Worm (Caenorhabditis elegans) whole organism, mixed stage, embryonic: ENCODE data around the gene F43C11.10.

Experiments used
- M03D4.4 ChIP-seq: sonication (generic microtip); optimal IDR thresholded peaks from 2 replicates; lab custom pipeline; 2017; ENCODE audit warnings: mild to moderate bottlenecking, missing genetic modification characterization, missing compliant biosample characterization
- bed-3 ChIP-seq: fragments of 200-800 bp; sonication (Bioruptor generic); optimal IDR thresholded peaks from 3 replicates; lab custom pipeline; 2018; ENCODE audit warnings: mild to moderate bottlenecking, missing genetic modification characterization, moderate library complexity, missing compliant biosample characterization
- blmp-1 ChIP-seq: fragments of 150-350 bp; optimal IDR thresholded peaks from 2 replicates; lab custom pipeline; 2014; ENCODE audit warnings: missing biosample characterization, missing genetic modification characterization
- ceh-39 ChIP-seq: fragments of 150-350 bp; optimal IDR thresholded peaks from 2 replicates; lab custom pipeline; 2014; ENCODE audit warnings: missing biosample characterization, missing genetic modification characterization
- ceh-43 ChIP-seq: fragments of 200-800 bp; sonication (Bioruptor generic); optimal IDR thresholded peaks from 2 replicates; lab custom pipeline; 2018; ENCODE audit warnings: mild to moderate bottlenecking, missing genetic modification characterization, moderate library complexity, missing compliant biosample characterization
- ceh-83 ChIP-seq: fragments of 200-800 bp; sonication (Bioruptor generic); optimal IDR thresholded peaks from 2 replicates; lab custom pipeline; 2018; ENCODE audit warnings: mild to moderate bottlenecking, missing genetic modification characterization, missing compliant biosample characterization
- ces-1 ChIP-seq: fragments of 150-350 bp; optimal IDR thresholded peaks from 2 replicates; lab custom pipeline; 2014; ENCODE audit warnings: missing biosample characterization, missing genetic modification reagents, missing genetic modification characterization
- cnd-1 ChIP-seq: fragments of 200-800 bp; sonication (Bioruptor generic); optimal IDR thresholded peaks from 2 replicates; lab custom pipeline; 2018; ENCODE audit warnings: mild to moderate bottlenecking, missing genetic modification characterization, missing compliant biosample characterization
- drap-1 ChIP-seq: fragments of 200-800 bp; sonication (Bioruptor generic); optimal IDR thresholded peaks from 3 replicates; lab custom pipeline; 2018; ENCODE audit warnings: mild to moderate bottlenecking, missing genetic modification characterization, missing compliant biosample characterization
- elt-3 ChIP-seq: fragments of 150-350 bp; optimal IDR thresholded peaks from 2 replicates; lab custom pipeline; 2014; ENCODE audit warnings: missing biosample characterization, missing genetic modification characterization
- flh-1 ChIP-seq: fragments of 200-800 bp; sonication (Bioruptor generic); optimal IDR thresholded peaks from 2 replicates; lab custom pipeline; 2018; ENCODE audit warnings: mild to moderate bottlenecking, missing genetic modification characterization, moderate library complexity, missing compliant biosample characterization
- hlh-1 ChIP-seq: fragments of 150-350 bp; optimal IDR thresholded peaks from 2 replicates; lab custom pipeline; 2014; ENCODE audit warnings: missing biosample characterization, missing genetic modification reagents, missing genetic modification characterization
- lin-13 ChIP-seq: fragments of 150-350 bp; optimal IDR thresholded peaks from 2 replicates; lab custom pipeline; 2014; ENCODE audit warnings: missing biosample characterization, missing genetic modification characterization
- lsy-2 ChIP-seq: fragments of 150-350 bp; optimal IDR thresholded peaks from 2 replicates; lab custom pipeline; 2014; ENCODE audit warnings: missing biosample characterization, missing genetic modification characterization
- mab-5 ChIP-seq: fragments of 150-350 bp; optimal IDR thresholded peaks from 2 replicates; lab custom pipeline; 2014; ENCODE audit warnings: missing biosample characterization, missing genetic modification characterization
- mep-1 ChIP-seq: fragments of 150-350 bp; optimal IDR thresholded peaks from 2 replicates; lab custom pipeline; 2017; ENCODE audit warnings: missing biosample characterization, missing genetic modification reagents, missing genetic modification characterization, inconsistent platforms
- nhr-12 ChIP-seq: fragments of 150-350 bp; optimal IDR thresholded peaks from 2 replicates; lab custom pipeline; 2014; ENCODE audit warnings: missing biosample characterization, missing genetic modification characterization
- nhr-2 ChIP-seq: fragments of 150-350 bp; optimal IDR thresholded peaks from 2 replicates; lab custom pipeline; 2014; ENCODE audit warnings: missing biosample characterization, missing genetic modification characterization
- nhr-237 ChIP-seq: fragments of 150-350 bp; optimal IDR thresholded peaks from 2 replicates; lab custom pipeline; 2014; ENCODE audit warnings: missing biosample characterization, missing genetic modification characterization
- nhr-28 ChIP-seq: fragments of 150-350 bp; optimal IDR thresholded peaks from 2 replicates; lab custom pipeline; 2014; ENCODE audit warnings: missing biosample characterization, missing genetic modification characterization
- pha-4 ChIP-seq: fragments of 150-350 bp; optimal IDR thresholded peaks from 2 replicates; lab custom pipeline; 2018; ENCODE audit warnings: missing biosample characterization, missing genetic modification reagents, missing genetic modification characterization
- sem-2 ChIP-seq: fragments of 200-800 bp; sonication (Bioruptor generic); optimal IDR thresholded peaks from 2 replicates; lab custom pipeline; 2018; ENCODE audit warnings: mild to moderate bottlenecking, missing genetic modification characterization, missing compliant biosample characterization
- snpc-4 ChIP-seq: fragments of 150-350 bp; optimal IDR thresholded peaks from 2 replicates; lab custom pipeline; 2014; ENCODE audit warnings: missing biosample characterization, missing genetic modification characterization
- sptf-1 ChIP-seq: sonication (generic microtip); optimal IDR thresholded peaks from 2 replicates; lab custom pipeline; 2017; ENCODE audit warnings: mild to moderate bottlenecking, missing genetic modification characterization, moderate library complexity, missing compliant biosample characterization
- tbx-8 ChIP-seq: fragments of 200-800 bp; sonication (Bioruptor generic); optimal IDR thresholded peaks from 2 replicates; lab custom pipeline; 2018; ENCODE audit warnings: mild to moderate bottlenecking, missing genetic modification characterization, moderate library complexity, missing compliant biosample characterization
- unc-120 ChIP-seq: sonication (generic microtip); optimal IDR thresholded peaks from 2 replicates; lab custom pipeline; 2017; ENCODE audit warnings: missing genetic modification characterization, missing compliant biosample characterization; ENCODE audit not compliant: poor library complexity, severe bottlenecking
- unc-39 ChIP-seq: fragments of 150-350 bp; optimal IDR thresholded peaks from 2 replicates; lab custom pipeline; 2014; ENCODE audit warnings: missing biosample characterization, missing genetic modification characterization
- unc-62 ChIP-seq: fragments of 150-350 bp; optimal IDR thresholded peaks from 2 replicates; lab custom pipeline; 2014; ENCODE audit warnings: missing biosample characterization, missing genetic modification reagents, missing genetic modification characterization
- zip-8 ChIP-seq: fragments of 150-350 bp; optimal IDR thresholded peaks from 2 replicates; lab custom pipeline; 2014; ENCODE audit warnings: missing biosample characterization, missing genetic modification characterization
- ztf-11 ChIP-seq: fragments of 150-350 bp; optimal IDR thresholded peaks from 2 replicates; lab custom pipeline; 2014; ENCODE audit warnings: missing biosample characterization, missing genetic modification characterization

F43C11.10 gene

DNA sequence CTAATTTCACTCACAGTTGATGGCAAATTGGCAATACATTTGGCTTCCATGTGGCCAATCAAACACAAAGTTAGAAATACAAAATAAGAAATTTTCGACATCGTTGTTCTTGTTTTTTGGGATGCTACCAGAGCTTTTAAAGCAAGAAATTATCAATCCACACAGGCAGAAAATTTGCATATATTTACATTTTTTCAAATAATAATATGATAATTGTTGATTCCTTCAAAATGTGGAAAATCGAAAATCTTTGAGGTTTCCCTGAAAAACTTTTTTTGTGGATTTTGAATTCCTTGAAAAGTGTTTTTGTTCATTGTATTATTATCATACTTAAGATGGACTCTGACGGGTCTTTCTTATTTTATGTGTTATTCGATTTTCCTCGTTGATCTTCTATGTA lies 38.4 kb upstream of the F43C11.10 start, which contains the start of gene F16G10.10:
Gene F16G10.10 (minus strand): TSS at position 101 of the 400 bp plus-strand sequence.
- no peak for TF ChIP-seq bed-3 (GFP tag; lab: Kevin White, UChicago)
- TF ChIP-seq sptf-1 (tag; lab: Kevin White, UChicago): no peak
- TF ChIP-seq nhr-237 (tag; lab: Kevin White, UChicago): no peak
- no peak for TF ChIP-seq lsy-2 (tag; lab: Kevin White, UChicago)
- no peak for TF ChIP-seq ztf-11
- TF ChIP-seq cnd-1: no peak
- TF ChIP-seq, all 35 proteins: peak for 0

DNA sequence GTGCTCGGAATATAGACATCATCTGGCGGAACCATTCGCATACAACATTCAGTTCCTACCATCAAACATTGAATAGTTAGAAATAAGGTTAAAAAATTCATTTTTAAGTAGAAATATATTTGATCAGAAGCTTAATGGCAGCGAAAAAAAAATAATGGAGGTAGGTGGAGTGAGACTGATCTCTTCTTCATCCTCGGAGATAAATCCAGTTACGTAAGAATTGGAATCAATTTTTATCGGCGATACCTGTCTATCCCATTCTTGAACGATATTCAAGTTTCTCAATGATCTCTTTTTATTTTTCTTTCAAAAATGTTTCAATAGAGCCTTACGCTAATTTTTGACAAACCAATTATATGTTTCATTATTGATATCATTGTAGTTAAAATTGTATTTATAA lies 33.0 kb upstream of the F43C11.10 start, which contains the start of gene F16G10.9:
Gene F16G10.9 (minus strand): TSS at position 101 of the 400 bp plus-strand sequence.
- TF ChIP-seq hlh-1 (tag; lab: Kevin White, UChicago): no peak
- TF ChIP-seq nhr-28 (tag; lab: Kevin White, UChicago): no peak
- TF ChIP-seq mep-1: no peak
- no peak for TF ChIP-seq ces-1
- no peak for TF ChIP-seq M03D4.4
- TF ChIP-seq blmp-1: no peak
- TF ChIP-seq, all 35 proteins: peak for 0

ce11 chrII:2383334-2383733 lies 30.9 kb upstream of the F43C11.10 start, which contains the start of gene F16G10.8:
Gene F16G10.8 (minus strand): TSS chrII:2383434.
- TF ChIP-seq nhr-2 (tag; lab: Kevin White, UChicago): no peak
- TF ChIP-seq nhr-237 (tag; lab: Kevin White, UChicago): no peak
- no peak for TF ChIP-seq ceh-83 (GFP tag; lab: Kevin White, UChicago)

DNA sequence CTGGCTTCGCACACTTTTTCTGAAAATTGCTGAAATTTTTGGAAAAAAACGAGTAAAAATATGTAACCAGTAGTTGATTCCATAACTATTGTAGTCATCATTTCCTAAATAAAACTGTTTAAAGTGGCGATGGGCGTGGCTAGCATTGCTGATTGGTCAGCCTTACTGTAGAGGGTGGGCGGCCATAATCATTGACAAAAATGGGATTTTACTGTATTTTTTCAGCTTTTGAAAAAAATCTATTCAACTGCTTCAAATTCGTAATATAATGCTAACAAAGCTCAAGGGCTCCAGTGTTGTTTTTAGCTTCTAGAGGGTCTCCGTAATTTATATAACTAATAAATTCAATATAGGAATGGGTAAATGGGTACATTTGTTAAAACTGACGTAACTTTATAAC lies 27.7 kb upstream of the F43C11.10 start, which contains the start of gene F16G10.7:
Gene F16G10.7 (minus strand): TSS at position 101 of the 400 bp plus-strand sequence.
- TF ChIP-seq blmp-1: no peak
- TF ChIP-seq flh-1: no peak
- peak; percentile 29 for TF ChIP-seq lsy-2 (tag; lab: Kevin White, UChicago)

ce11 chrII:2379673-2380072 lies 27.2 kb upstream of the F43C11.10 start:
- TF ChIP-seq elt-3 (no peak), cnd-1 (no peak), pha-4 (tag; lab: Kevin White, UChicago) (no peak), flh-1 (no peak), mab-5 (tag; lab: Kevin White, UChicago) (no peak), unc-39 (tag; lab: Kevin White, UChicago) (no peak), lin-13 (no peak), ceh-43 (GFP tag; lab: Kevin White, UChicago) (no peak), nhr-2 (tag; lab: Kevin White, UChicago) (no peak), mep-1 (no peak), hlh-1 (tag; lab: Kevin White, UChicago) (no peak), unc-62 (GFP tag; lab: Kevin White, UChicago) (no peak), drap-1 (GFP tag; lab: Kevin White, UChicago) (no peak), snpc-4 (tag; lab: Kevin White, UChicago) (no peak), bed-3 (GFP tag; lab: Kevin White, UChicago) (no peak), ceh-39 (tag; lab: Kevin White, UChicago) (no peak), nhr-12 (tag; lab: Kevin White, UChicago) (no peak), nhr-28 (tag; lab: Kevin White, UChicago) (no peak), sem-2 (GFP tag; lab: Kevin White, UChicago) (no peak)

ce11 chrII:2378465-2379009 lies 26.1 kb upstream of the F43C11.10 start:
- TF ChIP-seq nhr-237 (tag; lab: Kevin White, UChicago): no peak
- no peak for TF ChIP-seq tbx-8
- TF ChIP-seq lin-13: no peak
- TF ChIP-seq zip-8 (tag; lab: Kevin White, UChicago): no peak
- no peak for TF ChIP-seq ceh-39 (tag; lab: Kevin White, UChicago)
- TF ChIP-seq flh-1: no peak
- no peak for TF ChIP-seq sptf-1 (tag; lab: Kevin White, UChicago)
- TF ChIP-seq unc-120 (tag; lab: Kevin White, UChicago): no peak
- TF ChIP-seq lsy-2 (tag; lab: Kevin White, UChicago): no peak
